Worm (Caenorhabditis elegans): ENCODE data around the gene sre-4.

DNA sequence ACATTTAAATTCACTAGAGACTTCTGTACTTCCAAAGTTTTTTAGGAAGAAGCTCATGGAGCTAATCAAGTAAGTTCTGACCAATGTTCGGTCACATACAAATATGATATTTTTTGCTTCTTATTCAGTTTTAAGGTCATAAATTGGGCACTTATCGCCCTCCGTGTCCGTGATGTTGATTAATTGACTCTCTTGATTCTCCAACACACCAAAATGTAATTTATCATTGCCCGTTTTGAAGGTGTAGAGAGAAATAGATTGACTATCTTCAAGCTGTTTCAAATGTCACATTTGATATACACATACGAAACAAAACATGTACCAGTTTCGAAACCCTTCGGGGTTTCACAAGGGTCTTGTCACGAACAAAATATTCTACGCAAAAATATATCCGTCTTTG lies 6.1 kb upstream of the sre-4 start:
- TF ChIP-seq T22C8.4 (GFP tag; IDR thresholded peaks at IDR 0.05) = no peak
- no peak for TF ChIP-seq tab-1 (GFP tag; IDR thresholded peaks at IDR 0.05)
- no peak for TF ChIP-seq ztf-29 (GFP tag; IDR thresholded peaks at IDR 0.05)
- TF ChIP-seq ztf-23 (GFP tag; IDR thresholded peaks at IDR 0.05) = no peak
- no peak for TF ChIP-seq ref-1 (GFP tag; conservative IDR thresholded peaks at IDR 0.05)
- TF ChIP-seq klf-2 (GFP tag; conservative IDR thresholded peaks at IDR 0.05) = no peak
- no peak for TF ChIP-seq flt-1 (GFP tag; IDR thresholded peaks at IDR 0.05)

All from whole organism, midembryonic.